Worm (Caenorhabditis elegans) whole organism, L3 larva: ENCODE data around the gene gop-2.

ENCODE experiments used
- R02D3.7 ChIP-seq: fragments of 150-350 bp; optimal IDR thresholded peaks from 2 replicates; lab custom pipeline; 2014; ENCODE audit warnings: missing biosample characterization, missing genetic modification characterization
- aly-2 ChIP-seq: fragments of 150-350 bp; optimal IDR thresholded peaks from 2 replicates; lab custom pipeline; 2014; ENCODE audit warnings: missing biosample characterization, missing genetic modification characterization
- ceh-28 ChIP-seq: fragments of 150-350 bp; optimal IDR thresholded peaks from 2 replicates; lab custom pipeline; 2014; ENCODE audit warnings: missing biosample characterization, missing genetic modification reagents, missing genetic modification characterization
- ceh-82 ChIP-seq: fragments of 150-350 bp; optimal IDR thresholded peaks from 2 replicates; lab custom pipeline; 2014; ENCODE audit warnings: missing biosample characterization, missing genetic modification characterization
- egl-27 ChIP-seq: sonication (generic microtip); optimal IDR thresholded peaks from 4 replicates; lab custom pipeline; 2017; ENCODE audit warnings: missing biosample characterization, missing genetic modification reagents, missing genetic modification characterization
- elt-1 ChIP-seq: fragments of 150-350 bp; optimal IDR thresholded peaks from 2 replicates; lab custom pipeline; 2014; ENCODE audit warnings: missing biosample characterization, missing genetic modification characterization
- elt-2 ChIP-seq: sonication (generic microtip); optimal IDR thresholded peaks from 2 replicates; lab custom pipeline; 2016; ENCODE audit warnings: missing genetic modification reagents, mild to moderate bottlenecking, missing genetic modification characterization, missing compliant biosample characterization
- elt-3 ChIP-seq, 3 experiments: fragments of 150-350 bp in 1 of 3; sonication (generic microtip) in 2 of 3; optimal IDR thresholded peaks; 2 replicates in 2 of 3; 4 replicates in 1 of 3; lab custom pipeline; 2014 to 2017; ENCODE audit warnings: missing biosample characterization in 3 of 3, missing genetic modification characterization in 3 of 3
- eor-1 ChIP-seq, 2 experiments: fragments of 150-350 bp; optimal IDR thresholded peaks; 2 replicates each; lab custom pipeline; 2014 to 2018; ENCODE audit warnings: missing biosample characterization in 2 of 2, missing genetic modification characterization in 2 of 2
- fkh-2 ChIP-seq: fragments of 150-350 bp; optimal IDR thresholded peaks from 2 replicates; lab custom pipeline; 2014; ENCODE audit warnings: missing biosample characterization, missing genetic modification reagents, missing genetic modification characterization
- fos-1 ChIP-seq: fragments of 150-350 bp; optimal IDR thresholded peaks from 2 replicates; lab custom pipeline; 2014; ENCODE audit warnings: missing biosample characterization, missing genetic modification characterization
- hmg-11 ChIP-seq: sonication (generic microtip); optimal IDR thresholded peaks from 2 replicates; lab custom pipeline; 2016; ENCODE audit warnings: missing genetic modification characterization, missing compliant biosample characterization
- jun-1 ChIP-seq: fragments of 150-350 bp; optimal IDR thresholded peaks from 2 replicates; lab custom pipeline; 2014; ENCODE audit warnings: missing biosample characterization, missing genetic modification reagents, missing genetic modification characterization
- lin-15B ChIP-seq: fragments of 150-350 bp; optimal IDR thresholded peaks from 2 replicates; lab custom pipeline; 2014; ENCODE audit warnings: missing biosample characterization, missing genetic modification characterization
- lin-39 ChIP-seq: fragments of 150-350 bp; optimal IDR thresholded peaks from 2 replicates; lab custom pipeline; 2018; ENCODE audit warnings: missing biosample characterization, missing genetic modification reagents, missing genetic modification characterization
- lsy-12 ChIP-seq: sonication (generic microtip); optimal IDR thresholded peaks from 2 replicates; lab custom pipeline; 2016; ENCODE audit warnings: mild to moderate bottlenecking, missing genetic modification characterization, missing compliant biosample characterization
- nfya-1 ChIP-seq: sonication (generic microtip); optimal IDR thresholded peaks from 2 replicates; lab custom pipeline; 2017; ENCODE audit warnings: missing genetic modification characterization, mild to moderate bottlenecking, missing compliant biosample characterization, antibody characterized with exemption, moderate library complexity; ENCODE audit not compliant: insufficient read depth
- nhr-11 ChIP-seq: fragments of 150-350 bp; optimal IDR thresholded peaks from 2 replicates; lab custom pipeline; 2014; ENCODE audit warnings: missing biosample characterization, missing genetic modification characterization
- nhr-12 ChIP-seq: fragments of 150-350 bp; optimal IDR thresholded peaks from 2 replicates; lab custom pipeline; 2014; ENCODE audit warnings: missing biosample characterization, missing genetic modification characterization
- nhr-23 ChIP-seq: fragments of 150-350 bp; optimal IDR thresholded peaks from 2 replicates; lab custom pipeline; 2014; ENCODE audit warnings: missing biosample characterization, missing genetic modification reagents, missing genetic modification characterization
- nhr-25 ChIP-seq: sonication (generic microtip); optimal IDR thresholded peaks from 2 replicates; lab custom pipeline; 2017; ENCODE audit warnings: missing biosample characterization, missing genetic modification characterization
- nhr-28 ChIP-seq: fragments of 150-350 bp; optimal IDR thresholded peaks from 2 replicates; lab custom pipeline; 2014; ENCODE audit warnings: missing biosample characterization, missing genetic modification characterization
- nhr-43 ChIP-seq: sonication (generic microtip); optimal IDR thresholded peaks from 2 replicates; lab custom pipeline; 2016; ENCODE audit warnings: mild to moderate bottlenecking, missing genetic modification characterization, missing compliant biosample characterization; ENCODE audit not compliant: poor library complexity, severe bottlenecking
- nhr-67 ChIP-seq: fragments of 150-350 bp; optimal IDR thresholded peaks from 2 replicates; lab custom pipeline; 2014; ENCODE audit warnings: missing biosample characterization, missing genetic modification characterization
- nhr-76 ChIP-seq: fragments of 150-350 bp; sonication (generic microtip); optimal IDR thresholded peaks from 5 replicates; lab custom pipeline; 2014; ENCODE audit warnings: missing biosample characterization, missing genetic modification characterization
- pha-4 ChIP-seq: fragments of 150-350 bp; optimal IDR thresholded peaks from 2 replicates; lab custom pipeline; 2014; ENCODE audit warnings: missing biosample characterization, missing genetic modification reagents, missing genetic modification characterization
- sea-2 ChIP-seq: fragments of 150-350 bp; sonication (generic microtip); optimal IDR thresholded peaks from 4 replicates; lab custom pipeline; 2014; ENCODE audit warnings: missing biosample characterization, missing genetic modification reagents, missing genetic modification characterization
- skn-1 ChIP-seq: fragments of 150-350 bp; optimal IDR thresholded peaks from 2 replicates; lab custom pipeline; 2014; ENCODE audit warnings: missing biosample characterization, missing genetic modification characterization
- snpc-4 ChIP-seq: fragments of 150-350 bp; optimal IDR thresholded peaks from 2 replicates; lab custom pipeline; 2014; ENCODE audit warnings: missing biosample characterization, missing genetic modification characterization
- tbx-2 ChIP-seq: sonication (generic microtip); optimal IDR thresholded peaks from 2 replicates; lab custom pipeline; 2016; ENCODE audit warnings: mild to moderate bottlenecking, missing genetic modification characterization, missing compliant biosample characterization
- unc-62 ChIP-seq: fragments of 150-350 bp; sonication (generic microtip); optimal IDR thresholded peaks from 4 replicates; lab custom pipeline; 2014; ENCODE audit warnings: missing biosample characterization, missing genetic modification reagents, missing genetic modification characterization
- zag-1 ChIP-seq: fragments of 150-350 bp; optimal IDR thresholded peaks from 2 replicates; lab custom pipeline; 2014; ENCODE audit warnings: missing biosample characterization, missing genetic modification characterization
- ztf-4 ChIP-seq: fragments of 150-350 bp; optimal IDR thresholded peaks from 2 replicates; lab custom pipeline; 2014; ENCODE audit warnings: missing biosample characterization, missing genetic modification characterization

Gene gop-2

DNA sequence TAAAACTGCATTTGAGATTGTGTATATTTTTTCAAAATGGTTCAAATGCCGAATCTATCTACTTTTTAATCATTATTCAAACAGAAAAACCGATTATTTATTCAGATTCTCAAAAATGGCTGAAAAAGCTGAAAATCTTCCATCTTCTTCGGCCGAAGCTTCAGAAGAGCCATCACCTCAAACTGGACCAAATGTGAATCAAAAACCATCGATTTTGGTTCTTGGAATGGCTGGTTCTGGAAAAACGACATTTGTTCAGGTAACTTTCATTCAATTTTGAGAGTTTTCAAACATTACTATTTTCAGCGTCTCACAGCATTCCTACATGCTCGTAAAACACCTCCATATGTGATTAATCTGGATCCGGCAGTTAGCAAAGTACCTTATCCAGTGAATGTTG lies at the start of gene gop-2:
TSS of gene gop-2 (plus strand) at position 106 of the 400 bp plus-strand sequence.
- TF ChIP-seq zag-1 (no peak), lin-15B (tag; lab: Kevin White, UChicago) (no peak), sea-2 (GFP tag; lab: Kevin White, UChicago) (no peak), elt-3 (tag; optimal IDR thresholded peaks at IDR 0.05; lab: Kevin White, UChicago) (no peak), nhr-12 (tag; lab: Kevin White, UChicago) (no peak), fos-1 (tag; lab: Kevin White, UChicago) (no peak), hmg-11 (tag; lab: Kevin White, UChicago) (no peak), R02D3.7 (tag; lab: Kevin White, UChicago) (no peak), ceh-28 (no peak), eor-1 (tag; optimal IDR thresholded peaks at IDR 0.05; lab: Kevin White, UChicago) (no peak), skn-1 (tag; lab: Kevin White, UChicago) (no peak)

DNA sequence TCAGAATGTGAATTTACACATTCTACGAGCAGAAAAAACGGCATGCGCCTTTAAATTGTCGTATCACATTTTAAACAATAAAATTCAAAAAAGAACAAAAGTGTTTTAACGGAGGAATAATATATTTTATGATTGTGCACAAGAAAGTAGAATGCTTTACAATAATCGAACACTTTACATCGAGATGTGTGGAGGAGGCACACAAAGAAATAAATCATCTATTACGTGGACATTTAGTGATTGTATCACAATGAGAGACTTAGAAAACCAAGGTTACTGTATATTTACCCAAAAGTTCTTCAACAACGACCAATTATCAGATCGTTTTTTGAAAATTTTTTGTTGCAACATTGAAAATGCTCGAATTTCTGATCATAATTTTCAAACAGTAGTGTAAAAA lies 48.6 kb upstream of the gop-2 start:
- TF ChIP-seq nhr-67 (tag; lab: Kevin White, UChicago), result no peak
- peak; percentile 15 for TF ChIP-seq pha-4 (tag; lab: Kevin White, UChicago)
- TF ChIP-seq aly-2 (tag; lab: Kevin White, UChicago), result no peak

DNA sequence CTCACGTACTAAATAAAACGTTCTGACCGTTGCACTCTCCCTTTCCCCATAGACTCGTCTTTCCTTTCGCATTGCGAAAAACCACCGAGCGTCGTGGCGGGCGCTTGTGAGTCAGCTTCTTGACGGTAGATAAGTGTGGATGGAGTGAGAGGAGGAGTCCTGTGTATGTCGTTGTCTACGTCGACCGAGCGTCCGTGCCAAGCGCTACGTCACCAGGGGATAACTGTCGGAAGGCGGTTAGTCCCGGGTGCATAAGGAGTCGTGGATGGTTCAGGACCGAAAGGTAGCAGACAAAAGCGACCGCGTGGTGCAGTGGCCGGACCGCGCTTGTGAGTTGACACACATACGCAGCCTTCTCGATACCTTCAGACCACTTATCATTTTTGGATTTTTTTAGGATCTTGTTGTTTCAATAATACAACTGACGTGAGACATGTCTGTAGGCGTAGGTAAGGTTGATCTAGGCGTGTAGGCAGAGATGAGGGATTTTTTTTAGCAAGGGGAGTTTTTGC lies 47.6 kb upstream of the gop-2 start:
- TF ChIP-seq ceh-28 (peak; percentile 27), nfya-1 (tag; lab: Kevin White, UChicago) (peak; percentile 63), nhr-25 (tag; lab: Kevin White, UChicago) (peak; percentile 51), ztf-4 (peak; percentile 3), nhr-43 (tag; lab: Kevin White, UChicago) (peak; percentile 74), pha-4 (tag; lab: Kevin White, UChicago) (peak; percentile 40), jun-1 (tag; lab: Kevin White, UChicago) (peak; percentile 1), elt-2 (tag; lab: Kevin White, UChicago) (peak; percentile 63), nhr-23 (peak; percentile 62), lsy-12 (tag; lab: Kevin White, UChicago) (peak; percentile 59), lin-39 (tag; lab: Kevin White, UChicago) (peak; percentile 25), hmg-11 (tag; lab: Kevin White, UChicago) (peak; percentile 80)

DNA sequence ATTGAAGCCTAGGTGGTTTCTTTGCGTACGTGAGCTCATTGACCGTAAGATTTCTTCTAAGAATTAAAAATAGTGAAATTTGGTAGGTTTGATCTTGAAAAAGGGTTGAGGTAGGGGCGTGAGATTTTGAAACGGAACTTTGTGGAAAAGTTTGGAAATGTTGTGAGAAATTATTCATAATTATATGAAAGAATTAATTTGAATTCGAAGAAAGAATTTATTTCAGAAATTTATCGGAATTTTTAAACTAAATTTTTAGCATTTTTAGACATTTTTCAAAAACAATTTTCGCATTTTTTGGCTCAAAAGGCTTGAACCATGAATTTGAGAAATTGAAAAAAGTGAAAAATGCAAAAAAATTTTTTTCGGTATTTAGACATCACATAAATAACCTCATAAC lies 44.7 kb upstream of the gop-2 start:
- TF ChIP-seq zag-1 (no peak), nhr-76 (tag; lab: Kevin White, UChicago) (no peak), snpc-4 (tag; lab: Kevin White, UChicago) (no peak), fkh-2 (tag; lab: Kevin White, UChicago) (no peak), R02D3.7 (tag; lab: Kevin White, UChicago) (no peak), tbx-2 (tag; lab: Kevin White, UChicago) (no peak), unc-62 (no peak), elt-3 (tag; optimal IDR thresholded peaks at IDR 0.05; lab: Kevin White, UChicago) (no peak), nhr-11 (tag; lab: Kevin White, UChicago) (no peak), ceh-82 (tag; lab: Kevin White, UChicago) (no peak), nhr-67 (tag; lab: Kevin White, UChicago) (no peak)

- TF ChIP-seq aly-2 (tag; lab: Kevin White, UChicago) (no peak), elt-3 (tag; optimal IDR thresholded peaks at IDR 0.05; lab: Kevin White, UChicago) (no peak), nhr-25 (tag; lab: Kevin White, UChicago) (no peak), zag-1 (no peak), tbx-2 (tag; lab: Kevin White, UChicago) (no peak), fkh-2 (tag; lab: Kevin White, UChicago) (no peak), pha-4 (tag; lab: Kevin White, UChicago) (no peak), ceh-82 (tag; lab: Kevin White, UChicago) (no peak), jun-1 (tag; lab: Kevin White, UChicago) (no peak), egl-27 (tag; lab: Kevin White, UChicago) (no peak), nhr-23 (no peak), nhr-28 (tag; lab: Kevin White, UChicago) (no peak), elt-1 (tag; lab: Kevin White, UChicago) (no peak)
Observed at ce11 chrIII:5215375-5215774, 43.4 kb upstream of the gop-2 start, which contains the start of gene ZC155.4. TSS of gene ZC155.4 (minus strand) at chrIII:5215475.
